Fruit fly (Drosophila melanogaster) whole organism, embryonic: Measurements from ENCODE around the gene Ir31a.

Source experiments
- Atf6 ChIP-seq: fragments of 200-800 bp; sonication (Bioruptor generic); IDR thresholded peaks from 2 replicates; pipeline ENCODE4 v1.3.6; 2022; ENCODE audit warnings: missing biosample characterization, missing genetic modification characterization
- B-H1 ChIP-seq: fragments of 200-800 bp; sonication (Bioruptor generic); IDR thresholded peaks from 3 replicates; pipeline ENCODE4 v1.3.6; 2022; ENCODE audit warnings: missing biosample characterization, missing genetic modification characterization
- CG10147 ChIP-seq: fragments of 200-800 bp; sonication (Bioruptor generic); optimal IDR thresholded peaks from 2 replicates; lab custom pipeline; 2019; ENCODE audit warnings: missing biosample characterization, mild to moderate bottlenecking, missing genetic modification characterization, moderate library complexity
- CG10366 ChIP-seq: fragments of 200-800 bp; sonication (Bioruptor generic); IDR thresholded peaks from 2 replicates; pipeline ENCODE4 v1.3.6; 2022; ENCODE audit warnings: missing biosample characterization, missing genetic modification characterization
- CG10565 ChIP-seq: fragments of 200-800 bp; sonication (Bioruptor generic); optimal IDR thresholded peaks from 3 replicates; lab custom pipeline; 2016; ENCODE audit warnings: missing biosample characterization, mild to moderate bottlenecking, missing genetic modification characterization
- CG11696 ChIP-seq: fragments of 200-800 bp; sonication (Bioruptor generic); IDR thresholded peaks from 2 replicates; pipeline ENCODE4 v1.3.6; 2022; ENCODE audit warnings: missing biosample characterization, missing genetic modification characterization
- CG12659 ChIP-seq: fragments of 200-800 bp; sonication (Bioruptor generic); optimal IDR thresholded peaks from 3 replicates; lab custom pipeline; 2017; ENCODE audit warnings: mild to moderate bottlenecking, missing biosample characterization, missing genetic modification reagents, missing genetic modification characterization
- CG13296 ChIP-seq: fragments of 200-800 bp; sonication (Bioruptor generic); optimal IDR thresholded peaks from 3 replicates; lab custom pipeline; 2018; ENCODE audit warnings: missing biosample characterization, mild to moderate bottlenecking, missing genetic modification characterization
- CG14441 ChIP-seq: fragments of 200-800 bp; sonication (Bioruptor generic); IDR thresholded peaks from 2 replicates; pipeline ENCODE4 v1.3.6; 2022; ENCODE audit warnings: missing biosample characterization, missing genetic modification characterization
- CG15601 ChIP-seq: fragments of 200-800 bp; sonication (Bioruptor generic); optimal IDR thresholded peaks from 3 replicates; lab custom pipeline; 2019; ENCODE audit warnings: missing biosample characterization, mild to moderate bottlenecking, missing genetic modification characterization, moderate library complexity
- CG15696 ChIP-seq: fragments of 200-800 bp; sonication (Bioruptor generic); optimal IDR thresholded peaks from 2 replicates; lab custom pipeline; 2019; ENCODE audit warnings: missing biosample characterization, mild to moderate bottlenecking, missing genetic modification characterization, moderate library complexity
- CG16815 ChIP-seq: fragments of 200-800 bp; sonication (Bioruptor generic); optimal IDR thresholded peaks from 3 replicates; lab custom pipeline; 2017; ENCODE audit warnings: missing biosample characterization, mild to moderate bottlenecking, missing genetic modification characterization
- CG2120 ChIP-seq: fragments of 200-800 bp; sonication (Bioruptor generic); optimal IDR thresholded peaks from 3 replicates; lab custom pipeline; 2016; ENCODE audit warnings: missing biosample characterization, missing genetic modification characterization
- CG2678 ChIP-seq: fragments of 200-800 bp; sonication (Bioruptor generic); optimal IDR thresholded peaks from 3 replicates; lab custom pipeline; 2019; ENCODE audit warnings: missing biosample characterization, mild to moderate bottlenecking, missing genetic modification characterization, moderate library complexity
- CG3163 ChIP-seq: fragments of 200-800 bp; sonication (Bioruptor generic); optimal IDR thresholded peaks from 3 replicates; lab custom pipeline; 2016; ENCODE audit warnings: missing biosample characterization, missing genetic modification characterization
- CG32767 ChIP-seq: fragments of 200-800 bp; sonication (Bioruptor generic); IDR thresholded peaks from 2 replicates; pipeline ENCODE4 v1.3.6; 2022; ENCODE audit warnings: missing biosample characterization, missing genetic modification characterization
- CG4424 ChIP-seq: fragments of 200-800 bp; sonication (Bioruptor generic); optimal IDR thresholded peaks from 3 replicates; lab custom pipeline; 2016; ENCODE audit warnings: missing biosample characterization, missing genetic modification characterization
- CG5180 ChIP-seq: fragments of 200-800 bp; sonication (Bioruptor generic); optimal IDR thresholded peaks from 3 replicates; lab custom pipeline; 2017; ENCODE audit warnings: missing biosample characterization, missing genetic modification characterization, mild to moderate bottlenecking, moderate library complexity, missing genetic modification reagents
- CG6272 ChIP-seq: fragments of 200-800 bp; sonication (Bioruptor generic); IDR thresholded peaks from 2 replicates; pipeline ENCODE4 v1.3.6; 2022; ENCODE audit warnings: missing biosample characterization, missing genetic modification characterization
- CG6683 ChIP-seq: fragments of 200-800 bp; sonication (Bioruptor generic); optimal IDR thresholded peaks from 2 replicates; lab custom pipeline; 2017; ENCODE audit warnings: missing biosample characterization, mild to moderate bottlenecking, missing genetic modification characterization, missing genetic modification reagents
- CG7839 ChIP-seq: fragments of 200-800 bp; sonication (Bioruptor generic); optimal IDR thresholded peaks from 3 replicates; lab custom pipeline; 2018; ENCODE audit warnings: missing biosample characterization, mild to moderate bottlenecking, missing genetic modification characterization, moderate library complexity
- CG9932 ChIP-seq: fragments of 200-800 bp; sonication (Bioruptor generic); IDR thresholded peaks from 2 replicates; pipeline ENCODE4 v1.3.6; 2022; ENCODE audit warnings: missing biosample characterization, missing genetic modification characterization
- D19A ChIP-seq: fragments of 200-800 bp; optimal IDR thresholded peaks from 3 replicates; lab custom pipeline; 2019; ENCODE audit warnings: missing biosample characterization, mild to moderate bottlenecking, missing genetic modification characterization, moderate library complexity
- Dad ChIP-seq: fragments of 200-800 bp; sonication (Bioruptor generic); optimal IDR thresholded peaks from 3 replicates; lab custom pipeline; 2016; ENCODE audit warnings: missing biosample characterization, missing genetic modification characterization
- Drgx ChIP-seq: fragments of 200-800 bp; sonication (Bioruptor generic); IDR thresholded peaks from 2 replicates; pipeline ENCODE4 v1.3.6; 2022; ENCODE audit warnings: missing biosample characterization, missing genetic modification characterization
- ERR ChIP-seq: fragments of 200-800 bp; sonication (Bioruptor generic); optimal IDR thresholded peaks from 2 replicates; lab custom pipeline; 2016; ENCODE audit warnings: missing biosample characterization, missing genetic modification characterization
- Hr39 ChIP-seq: fragments of >200 bp; optimal IDR thresholded peaks from 2 replicates; lab custom pipeline; 2017
- Lim3 ChIP-seq: fragments of 200-800 bp; sonication (Bioruptor generic); IDR thresholded peaks from 2 replicates; pipeline ENCODE4 v1.3.6; 2022; ENCODE audit warnings: missing biosample characterization, missing genetic modification characterization
- NC2α ChIP-seq: fragments of 200-800 bp; sonication (Bioruptor generic); optimal IDR thresholded peaks from 2 replicates; lab custom pipeline; 2016; ENCODE audit warnings: missing biosample characterization, missing genetic modification characterization
- NfI ChIP-seq: fragments of 200-800 bp; sonication (Bioruptor generic); optimal IDR thresholded peaks from 3 replicates; lab custom pipeline; 2018; ENCODE audit warnings: missing biosample characterization, mild to moderate bottlenecking, missing genetic modification characterization, moderate library complexity
- PHDP ChIP-seq: fragments of 200-800 bp; sonication (Bioruptor generic); optimal IDR thresholded peaks from 3 replicates; lab custom pipeline; 2018; ENCODE audit warnings: missing biosample characterization, mild to moderate bottlenecking, missing genetic modification characterization, moderate library complexity
- Side ChIP-seq: fragments of 200-800 bp; sonication (Bioruptor generic); optimal IDR thresholded peaks from 2 replicates; lab custom pipeline; 2016; ENCODE audit warnings: missing biosample characterization, missing genetic modification characterization
- Sox100B ChIP-seq: fragments of 200-800 bp; sonication (Bioruptor generic); optimal IDR thresholded peaks from 3 replicates; lab custom pipeline; 2018; ENCODE audit warnings: missing biosample characterization, mild to moderate bottlenecking, missing genetic modification characterization
- Spps ChIP-seq: fragments of 200-800 bp; sonication (Bioruptor generic); optimal IDR thresholded peaks from 2 replicates; lab custom pipeline; 2018; ENCODE audit warnings: missing biosample characterization, mild to moderate bottlenecking, missing genetic modification characterization
- TFAM ChIP-seq: fragments of 200-800 bp; sonication (Bioruptor generic); optimal IDR thresholded peaks from 2 replicates; lab custom pipeline; 2017; ENCODE audit warnings: missing biosample characterization, missing genetic modification characterization, inconsistent platforms
- ara ChIP-seq: fragments of 200-800 bp; sonication (Bioruptor generic); IDR thresholded peaks from 2 replicates; pipeline ENCODE4 v1.3.6; 2022; ENCODE audit warnings: missing biosample characterization, missing genetic modification characterization
- chinmo ChIP-seq: fragments of 200-800 bp; sonication (Bioruptor generic); IDR thresholded peaks from 4 replicates; pipeline ENCODE4 v1.3.6; 2022; ENCODE audit warnings: missing biosample characterization, missing genetic modification characterization; ENCODE audit not compliant: partially characterized antibody
- dysf ChIP-seq: fragments of 200-800 bp; sonication (Bioruptor generic); IDR thresholded peaks from 3 replicates; pipeline ENCODE4 v1.3.6; 2022; ENCODE audit warnings: missing biosample characterization, missing genetic modification characterization
- esg ChIP-seq: fragments of 200-800 bp; sonication (Bioruptor generic); conservative IDR thresholded peaks from 2 replicates; pipeline ENCODE4 v1.3.6; 2022; ENCODE audit warnings: missing biosample characterization, missing genetic modification characterization
- grau ChIP-seq: fragments of 200-800 bp; optimal IDR thresholded peaks from 3 replicates; lab custom pipeline; 2019; ENCODE audit warnings: missing biosample characterization, mild to moderate bottlenecking, missing genetic modification characterization, moderate library complexity
- lbe ChIP-seq: fragments of 200-800 bp; sonication (Bioruptor generic); optimal IDR thresholded peaks from 2 replicates; lab custom pipeline; 2016; ENCODE audit warnings: missing biosample characterization, mild to moderate bottlenecking, missing genetic modification characterization
- mam ChIP-seq: fragments of 200-800 bp; sonication (Bioruptor generic); optimal IDR thresholded peaks from 3 replicates; lab custom pipeline; 2016; ENCODE audit warnings: missing biosample characterization, missing genetic modification characterization
- pfk ChIP-seq: fragments of 200-800 bp; sonication (Bioruptor generic); optimal IDR thresholded peaks from 2 replicates; lab custom pipeline; 2018; ENCODE audit warnings: missing biosample characterization, mild to moderate bottlenecking, missing genetic modification characterization, moderate library complexity
- ranshi ChIP-seq: fragments of 200-800 bp; sonication (Bioruptor generic); IDR thresholded peaks from 2 replicates; pipeline ENCODE4 v1.3.6; 2022; ENCODE audit warnings: missing biosample characterization, missing genetic modification characterization
- rib ChIP-seq: fragments of 200-800 bp; sonication (Bioruptor generic); IDR thresholded peaks from 2 replicates; pipeline ENCODE4 v1.3.6; 2022; ENCODE audit warnings: missing biosample characterization, missing genetic modification characterization
- salm ChIP-seq: fragments of 200-800 bp; sonication (Bioruptor generic); optimal IDR thresholded peaks from 2 replicates; lab custom pipeline; 2018; ENCODE audit warnings: missing biosample characterization, mild to moderate bottlenecking, missing genetic modification characterization
- tin ChIP-seq: fragments of 200-800 bp; sonication (Bioruptor generic); optimal IDR thresholded peaks from 3 replicates; lab custom pipeline; 2016; ENCODE audit warnings: missing biosample characterization, missing genetic modification characterization
- ttk ChIP-seq: fragments of 200-800 bp; sonication (Bioruptor generic); IDR thresholded peaks from 2 replicates; pipeline ENCODE4 v2.1.2; 2022; ENCODE audit warnings: missing biosample characterization, missing genetic modification characterization
- wek ChIP-seq: fragments of 200-800 bp; sonication (Bioruptor generic); optimal IDR thresholded peaks from 3 replicates; lab custom pipeline; 2018; ENCODE audit warnings: missing biosample characterization, mild to moderate bottlenecking, missing genetic modification characterization, moderate library complexity

Ir31a gene

dm6 chr2L:10375464-10376236 lies 29.7 kb upstream of the Ir31a start, which contains the start of the genes CG33303 and dpr19 (continued):
- TF ChIP-seq CG11696, result peak; percentile 63; the same call in 1 of the 2 replicates
- TF ChIP-seq CG12659, result peak; percentile 86
- peak; percentile 71; the same call in 1 of the 3 replicates for TF ChIP-seq dysf (GFP tag; lab: Robert Waterston, UW)
- TF ChIP-seq Spps (tag; lab: Kevin White, UChicago), result peak; percentile 67
- no peak for TF ChIP-seq mam (GFP tag; lab: Kevin White, UChicago)
- TF ChIP-seq grau (tag; lab: Kevin White, UChicago), result peak; percentile 85
- no peak for TF ChIP-seq TFAM (GFP tag; lab: Kevin White, UChicago)
- peak; percentile 83 for TF ChIP-seq Sox100B (GFP tag; lab: Kevin White, UChicago)
- TF ChIP-seq CG13296 (GFP tag; lab: Kevin White, UChicago), result peak; percentile 87
- peak; percentile 19 for TF ChIP-seq CG5180
- no peak for TF ChIP-seq CG14441 (GFP tag; lab: Robert Waterston, UW)
- TF ChIP-seq Hr39, result no peak
- peak; percentile 57; the same call in 1 of the 2 replicates for TF ChIP-seq ara (GFP tag; lab: Robert Waterston, UW)
- peak; percentile 17; the same call in 1 of the 2 replicates for TF ChIP-seq CG9932
- peak; percentile 34; the same call in 1 of the 2 replicates for TF ChIP-seq CG10366 (GFP tag; lab: Robert Waterston, UW)
- TF ChIP-seq CG32767 (GFP tag; lab: Robert Waterston, UW), result peak; percentile 73; the same call in 1 of the 2 replicates
- peak; percentile 27 for TF ChIP-seq CG2120 (GFP tag; lab: Kevin White, UChicago)
- peak; percentile 79 for TF ChIP-seq CG15696 (tag; lab: Kevin White, UChicago)
- TF ChIP-seq D19A (tag; lab: Kevin White, UChicago), result peak; percentile 83
- no peak for TF ChIP-seq CG16815
- no peak for TF ChIP-seq rib (GFP tag; lab: Robert Waterston, UW)
- TF ChIP-seq tin (GFP tag; lab: Kevin White, UChicago), result peak; percentile 54
- TF ChIP-seq CG3163 (GFP tag; lab: Kevin White, UChicago), result no peak
- no peak for TF ChIP-seq Lim3 (GFP tag; lab: Robert Waterston, UW)
- peak; percentile 39 for TF ChIP-seq lbe (GFP tag; lab: Kevin White, UChicago)
- no peak for TF ChIP-seq Side
- 0 out of 2 replicates have a peak, but pooled peaks have one; percentile 33 for TF ChIP-seq ranshi (GFP tag; lab: Robert Waterston, UW)
- TF ChIP-seq CG15601 (tag; lab: Kevin White, UChicago), result peak; percentile 86
- TF ChIP-seq pfk (GFP tag; lab: Kevin White, UChicago), result peak; percentile 61
- no peak; the same call in 1 of the 2 replicates for TF ChIP-seq ttk (GFP tag; lab: Robert Waterston, UW)
- TF ChIP-seq NC2α (GFP tag; lab: Kevin White, UChicago), result no peak
- no peak for TF ChIP-seq CG10565
- peak; percentile 71 for TF ChIP-seq CG4424
- TF ChIP-seq CG6683, result peak; percentile 68
- TF ChIP-seq Drgx (GFP tag; lab: Robert Waterston, UW), result peak; percentile 41; the same call in 1 of the 2 replicates
- peak; percentile 72 for TF ChIP-seq CG10147 (GFP tag; lab: Kevin White, UChicago)
- TF ChIP-seq CG2678, result peak; percentile 90
- TF ChIP-seq B-H1 (GFP tag; lab: Robert Waterston, UW), result peak; percentile 27; the same call in 1 of the 3 replicates
- no peak for TF ChIP-seq ERR (GFP tag; lab: Kevin White, UChicago)
- TF ChIP-seq Dad, result no peak
- peak; percentile 70 for TF ChIP-seq Atf6 (GFP tag; lab: Robert Waterston, UW)
- peak; percentile 95 for TF ChIP-seq wek
- TF ChIP-seq CG7839 (tag; lab: Kevin White, UChicago), result peak; percentile 83
- TF ChIP-seq CG6272 (GFP tag; lab: Robert Waterston, UW), result no peak
- peak; percentile 58 for TF ChIP-seq esg
- TF ChIP-seq PHDP (tag; lab: Kevin White, UChicago), result peak; percentile 90
- peak; percentile 79 for TF ChIP-seq salm (tag; lab: Kevin White, UChicago)
- peak; percentile 45 for TF ChIP-seq NfI (GFP tag; lab: Kevin White, UChicago)
- 0 out of 4 replicates have a peak, but pooled peaks have one; percentile 41 for TF ChIP-seq chinmo (GFP tag; lab: Robert Waterston, UW)
